Worm (Caenorhabditis elegans) whole organism, L4/young adult: ENCODE measurements around the gene Y43F8B.15.

Experiments used
- W03F9.2 ChIP-seq: fragments of 150-350 bp; optimal IDR thresholded peaks from 2 replicates; lab custom pipeline; 2014; ENCODE audit warnings: missing biosample characterization, missing genetic modification characterization
- dao-5 ChIP-seq: sonication (generic microtip); optimal IDR thresholded peaks from 2 replicates; lab custom pipeline; 2016; ENCODE audit warnings: missing genotype, missing genetic modification characterization, moderate library complexity, missing compliant biosample characterization
- him-1 ChIP-seq: sonication (generic microtip); optimal IDR thresholded peaks from 2 replicates; lab custom pipeline; 2016; ENCODE audit warnings: missing genotype, missing genetic modification reagents, missing genetic modification characterization, missing compliant biosample characterization

DNA sequence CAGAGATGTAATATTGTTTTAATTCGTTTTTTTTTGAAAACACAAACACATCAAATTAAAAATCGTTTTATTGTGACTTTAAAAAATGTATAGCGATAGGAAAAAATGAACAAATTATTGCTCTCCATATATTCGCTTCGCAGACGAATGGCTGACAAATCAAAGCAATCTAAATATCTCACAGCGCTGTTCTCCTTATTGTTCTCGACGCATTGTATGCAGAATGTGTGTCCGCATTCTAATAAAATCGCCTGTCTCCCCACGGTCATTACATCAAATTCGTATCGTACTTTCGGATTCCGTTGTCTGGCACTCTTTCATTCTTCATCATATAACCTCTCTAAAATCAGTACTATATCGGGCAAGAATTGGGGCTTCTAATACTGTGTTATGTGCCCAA is 15.9 kb upstream of the Y43F8B.15 start, which contains the start of gene Y43F8B.9:
- TF ChIP-seq dao-5 (no peak), W03F9.2 (tag; lab: Kevin White, UChicago) (no peak), him-1 (tag; lab: Kevin White, UChicago) (no peak)
